Fruit fly (Drosophila melanogaster) whole organism, embryonic: ENCODE data around the gene CG5938.

Experiments
- CG1024 ChIP-seq: fragments of 200-800 bp; sonication (Bioruptor generic); IDR thresholded peaks from 2 replicates; pipeline ENCODE4 v1.3.6; 2022; ENCODE audit warnings: missing biosample characterization, missing genetic modification characterization
- CG10274 ChIP-seq: fragments of 200-800 bp; sonication (Bioruptor generic); optimal IDR thresholded peaks from 3 replicates; lab custom pipeline; 2017; ENCODE audit warnings: missing biosample characterization, mild to moderate bottlenecking, missing genetic modification characterization
- CG10654 ChIP-seq: fragments of 200-800 bp; sonication (Bioruptor generic); optimal IDR thresholded peaks from 2 replicates; lab custom pipeline; 2016; ENCODE audit warnings: missing biosample characterization, missing genetic modification characterization
- CG11560 ChIP-seq: fragments of 200-800 bp; sonication (Bioruptor generic); IDR thresholded peaks from 3 replicates; pipeline ENCODE4 v1.3.6; 2022; ENCODE audit warnings: missing biosample characterization, missing genetic modification characterization
- CG12155 ChIP-seq: fragments of 200-800 bp; sonication (Bioruptor generic); optimal IDR thresholded peaks from 3 replicates; lab custom pipeline; 2016; ENCODE audit warnings: missing biosample characterization, missing genetic modification characterization
- CG12299 ChIP-seq: fragments of 200-800 bp; sonication (Bioruptor generic); optimal IDR thresholded peaks from 2 replicates; lab custom pipeline; 2018; ENCODE audit warnings: missing biosample characterization, mild to moderate bottlenecking, missing genetic modification characterization
- CG13624 ChIP-seq: fragments of 200-800 bp; sonication (Bioruptor generic); optimal IDR thresholded peaks from 2 replicates; lab custom pipeline; 2016; ENCODE audit warnings: missing biosample characterization, missing genetic modification characterization
- CG13894 ChIP-seq: fragments of 200-800 bp; sonication (Bioruptor generic); optimal IDR thresholded peaks from 3 replicates; lab custom pipeline; 2018; ENCODE audit warnings: missing biosample characterization, mild to moderate bottlenecking, missing genetic modification characterization, moderate library complexity
- CG14710 ChIP-seq: fragments of 200-800 bp; sonication (Bioruptor generic); optimal IDR thresholded peaks from 3 replicates; lab custom pipeline; 2019; ENCODE audit warnings: missing biosample characterization, mild to moderate bottlenecking, missing genetic modification characterization, moderate library complexity
- CG15601 ChIP-seq: fragments of 200-800 bp; sonication (Bioruptor generic); optimal IDR thresholded peaks from 3 replicates; lab custom pipeline; 2019; ENCODE audit warnings: missing biosample characterization, mild to moderate bottlenecking, missing genetic modification characterization, moderate library complexity
- CG1603 ChIP-seq: fragments of 200-800 bp; sonication (Bioruptor generic); optimal IDR thresholded peaks from 2 replicates; lab custom pipeline; 2019; ENCODE audit warnings: missing biosample characterization, mild to moderate bottlenecking, missing genetic modification characterization, moderate library complexity
- CG16779 ChIP-seq: fragments of 200-800 bp; sonication (Bioruptor generic); IDR thresholded peaks from 2 replicates; pipeline ENCODE4 v1.3.6; 2022; ENCODE audit warnings: missing biosample characterization, missing genetic modification characterization
- CG18619 ChIP-seq: fragments of 200-800 bp; sonication (Bioruptor generic); optimal IDR thresholded peaks from 3 replicates; lab custom pipeline; 2017; ENCODE audit warnings: missing biosample characterization, mild to moderate bottlenecking, missing genetic modification characterization
- CG2116 ChIP-seq: fragments of 200-800 bp; sonication (Bioruptor generic); optimal IDR thresholded peaks from 3 replicates; lab custom pipeline; 2018; ENCODE audit warnings: missing biosample characterization, mild to moderate bottlenecking, missing genetic modification characterization
- CG2129 ChIP-seq: fragments of 200-800 bp; sonication (Bioruptor generic); IDR thresholded peaks from 2 replicates; pipeline ENCODE4 v1.3.6; 2022; ENCODE audit warnings: missing biosample characterization, missing genetic modification characterization; ENCODE audit not compliant: partially characterized antibody
- CG4820 ChIP-seq: fragments of 200-800 bp; sonication (Bioruptor generic); optimal IDR thresholded peaks from 3 replicates; lab custom pipeline; 2016; ENCODE audit warnings: missing biosample characterization, missing genetic modification characterization
- CG7987 ChIP-seq: fragments of 200-800 bp; sonication (Bioruptor generic); optimal IDR thresholded peaks from 2 replicates; lab custom pipeline; 2018; ENCODE audit warnings: missing biosample characterization, mild to moderate bottlenecking, missing genetic modification characterization, moderate library complexity
- CG8388 ChIP-seq: fragments of 200-800 bp; sonication (Bioruptor generic); optimal IDR thresholded peaks from 2 replicates; lab custom pipeline; 2019; ENCODE audit warnings: missing biosample characterization, mild to moderate bottlenecking, missing genetic modification characterization, moderate library complexity
- CG9437 ChIP-seq: fragments of 200-800 bp; sonication (Bioruptor generic); optimal IDR thresholded peaks from 2 replicates; lab custom pipeline; 2018; ENCODE audit warnings: missing biosample characterization, mild to moderate bottlenecking, missing genetic modification characterization
- CHES-1-like ChIP-seq: fragments of 200-800 bp; sonication (Bioruptor generic); optimal IDR thresholded peaks from 2 replicates; lab custom pipeline; 2016; ENCODE audit warnings: missing biosample characterization, missing genetic modification characterization
- Dad ChIP-seq: fragments of 200-800 bp; sonication (Bioruptor generic); optimal IDR thresholded peaks from 3 replicates; lab custom pipeline; 2016; ENCODE audit warnings: missing biosample characterization, missing genetic modification characterization
- Dip3 ChIP-seq: fragments of 200-800 bp; sonication (Bioruptor generic); optimal IDR thresholded peaks from 3 replicates; lab custom pipeline; 2016; ENCODE audit warnings: missing biosample characterization, missing genetic modification characterization
- Doc3 ChIP-seq: fragments of 200-800 bp; sonication (Bioruptor generic); IDR thresholded peaks from 3 replicates; pipeline ENCODE4 v1.3.6; 2022; ENCODE audit warnings: missing biosample characterization, missing genetic modification characterization; ENCODE audit not compliant: partially characterized antibody
- Hmr ChIP-seq: fragments of 200-800 bp; sonication (Bioruptor generic); optimal IDR thresholded peaks from 3 replicates; lab custom pipeline; 2017; ENCODE audit warnings: mild to moderate bottlenecking, missing biosample characterization, missing genetic modification reagents, missing genetic modification characterization
- Hr78 ChIP-seq, 2 experiments: fragments of 200-800 bp in 1 of 2; fragments of >200 bp in 1 of 2; sonication (Bioruptor generic) in 1 of 2; optimal IDR thresholded peaks; 2 replicates each; lab custom pipeline; 2017 to 2019; ENCODE audit warnings: missing biosample characterization in 2 of 2, missing genetic modification characterization in 2 of 2, mild to moderate bottlenecking in 1 of 2, moderate library complexity in 1 of 2
- Nf-YC ChIP-seq: fragments of 200-800 bp; optimal IDR thresholded peaks from 3 replicates; lab custom pipeline; 2019; ENCODE audit warnings: missing biosample characterization, mild to moderate bottlenecking, missing genetic modification characterization, moderate library complexity
- Optix ChIP-seq: fragments of 200-800 bp; sonication (Bioruptor generic); IDR thresholded peaks from 3 replicates; pipeline ENCODE4 v1.3.6; 2022; ENCODE audit warnings: missing biosample characterization, missing genetic modification characterization
- Sox100B ChIP-seq: fragments of 200-800 bp; sonication (Bioruptor generic); optimal IDR thresholded peaks from 3 replicates; lab custom pipeline; 2018; ENCODE audit warnings: missing biosample characterization, mild to moderate bottlenecking, missing genetic modification characterization
- TFAM ChIP-seq: fragments of 200-800 bp; sonication (Bioruptor generic); optimal IDR thresholded peaks from 2 replicates; lab custom pipeline; 2017; ENCODE audit warnings: missing biosample characterization, missing genetic modification characterization, inconsistent platforms
- Tbp ChIP-seq: fragments of >200 bp; optimal IDR thresholded peaks from 2 replicates; lab custom pipeline; 2018; ENCODE audit warnings: missing biosample characterization, missing genetic modification characterization
- Usf ChIP-seq: fragments of 200-800 bp; sonication (Bioruptor generic); optimal IDR thresholded peaks from 2 replicates; lab custom pipeline; 2017; ENCODE audit warnings: missing genotype, missing biosample characterization, missing genetic modification characterization
- ato ChIP-seq: fragments of 200-800 bp; sonication (Bioruptor generic); IDR thresholded peaks from 2 replicates; pipeline ENCODE4 v1.3.6; 2022; ENCODE audit warnings: missing biosample characterization, missing genetic modification characterization; ENCODE audit not compliant: partially characterized antibody
- crc ChIP-seq: fragments of 200-800 bp; sonication (Bioruptor generic); optimal IDR thresholded peaks from 2 replicates; lab custom pipeline; 2016; ENCODE audit warnings: missing biosample characterization, missing genetic modification characterization
- cwo ChIP-seq: fragments of 200-800 bp; sonication (Bioruptor generic); optimal IDR thresholded peaks from 3 replicates; lab custom pipeline; 2017; ENCODE audit warnings: missing biosample characterization, missing genetic modification characterization, mild to moderate bottlenecking, moderate library complexity, missing genetic modification reagents
- fd102C ChIP-seq: fragments of 200-800 bp; sonication (Bioruptor generic); optimal IDR thresholded peaks from 2 replicates; lab custom pipeline; 2018; ENCODE audit warnings: missing biosample characterization, mild to moderate bottlenecking, missing genetic modification characterization, moderate library complexity
- ham ChIP-seq: fragments of 200-800 bp; sonication (Bioruptor generic); IDR thresholded peaks from 2 replicates; pipeline ENCODE4 v1.3.6; 2022; ENCODE audit warnings: missing biosample characterization, missing genetic modification characterization
- hth ChIP-seq: fragments of >200 bp; optimal IDR thresholded peaks from 2 replicates; lab custom pipeline; 2017; ENCODE audit warnings: inconsistent platforms
- jing ChIP-seq: fragments of 200-800 bp; sonication (Bioruptor generic); optimal IDR thresholded peaks from 2 replicates; lab custom pipeline; 2018; ENCODE audit warnings: missing biosample characterization, mild to moderate bottlenecking, missing genetic modification characterization
- lbe ChIP-seq: fragments of 200-800 bp; sonication (Bioruptor generic); optimal IDR thresholded peaks from 2 replicates; lab custom pipeline; 2016; ENCODE audit warnings: missing biosample characterization, mild to moderate bottlenecking, missing genetic modification characterization
- phol ChIP-seq: fragments of 200-800 bp; sonication (Bioruptor generic); optimal IDR thresholded peaks from 3 replicates; lab custom pipeline; 2018; ENCODE audit warnings: missing biosample characterization, mild to moderate bottlenecking, missing genetic modification characterization, moderate library complexity
- pnt ChIP-seq: fragments of 200-800 bp; sonication (Bioruptor generic); optimal IDR thresholded peaks from 3 replicates; lab custom pipeline; 2016; ENCODE audit warnings: missing biosample characterization, missing genetic modification characterization
- pros ChIP-seq: fragments of 200-800 bp; sonication (Bioruptor generic); optimal IDR thresholded peaks from 3 replicates; lab custom pipeline; 2019; ENCODE audit warnings: missing biosample characterization, mild to moderate bottlenecking, missing genetic modification characterization, moderate library complexity
- row ChIP-seq: fragments of 200-800 bp; sonication (Bioruptor generic); IDR thresholded peaks from 3 replicates; pipeline ENCODE4 v1.3.6; 2022; ENCODE audit warnings: missing biosample characterization, missing genetic modification characterization
- tgo ChIP-seq: fragments of 200-800 bp; sonication (Bioruptor generic); IDR thresholded peaks from 3 replicates; pipeline ENCODE4 v1.3.6; 2022; ENCODE audit warnings: missing biosample characterization, missing genetic modification characterization
- trh ChIP-seq: fragments of 200-800 bp; sonication (Bioruptor generic); optimal IDR thresholded peaks from 2 replicates; lab custom pipeline; 2016; ENCODE audit warnings: missing biosample characterization, missing genetic modification characterization
- tup ChIP-seq: fragments of 200-800 bp; sonication (Bioruptor generic); optimal IDR thresholded peaks from 2 replicates; lab custom pipeline; 2016; ENCODE audit warnings: missing biosample characterization, mild to moderate bottlenecking, missing genetic modification characterization, moderate library complexity
- twi ChIP-seq: fragments of 200-800 bp; optimal IDR thresholded peaks from 2 replicates; lab custom pipeline; 2019; ENCODE audit warnings: missing biosample characterization, mild to moderate bottlenecking, missing genetic modification characterization, moderate library complexity
- unpg ChIP-seq: fragments of 200-800 bp; sonication (Bioruptor generic); optimal IDR thresholded peaks from 3 replicates; lab custom pipeline; 2018; ENCODE audit warnings: missing biosample characterization, mild to moderate bottlenecking, missing genetic modification characterization, moderate library complexity
- yki ChIP-seq: fragments of >200 bp; optimal IDR thresholded peaks from 3 replicates; lab custom pipeline; 2018

CG5938 gene

dm6 chr3R:27292159-27292880, 17.7 kb downstream of the CG5938 start, which contains the start of gene CG3348 (continued):
- TF ChIP-seq CG18619 (GFP tag; lab: Kevin White, UChicago) (peak; percentile 71), tup (peak; percentile 20), Doc3 (GFP tag; lab: Robert Waterston, UW) (no peak), twi (tag; lab: Kevin White, UChicago) (no peak), jing (no peak), cwo (GFP tag; lab: Kevin White, UChicago) (peak; percentile 86), phol (peak; percentile 67), Hmr (GFP tag; lab: Kevin White, UChicago) (peak; percentile 85), CG9437 (GFP tag; lab: Kevin White, UChicago) (peak; percentile 29), tgo (GFP tag; lab: Robert Waterston, UW) (peak; percentile 75), pros (no peak), CG13624 (GFP tag; lab: Kevin White, UChicago) (peak; percentile 82), Tbp (GFP tag; lab: Kevin White, UChicago) (no peak), CG12299 (tag; lab: Kevin White, UChicago) (peak; percentile 30), unpg (GFP tag; lab: Kevin White, UChicago) (peak; percentile 80), Optix (0 out of 3 replicates have a peak, but pooled peaks have one; percentile 36), CG10654 (GFP tag; lab: Kevin White, UChicago) (peak; percentile 39), CG7987 (GFP tag; lab: Kevin White, UChicago) (peak; percentile 10), CG2129 (no peak), row (GFP tag; lab: Robert Waterston, UW) (peak; percentile 74), CG8388 (peak; percentile 67), fd102C (no peak), trh (GFP tag; lab: Kevin White, UChicago) (no peak), Usf (GFP tag; lab: Kevin White, UChicago) (peak; percentile 81), CG1024 (GFP tag; lab: Robert Waterston, UW) (peak; percentile 59; the same call in 1 of the 2 replicates), Dad (GFP tag; lab: Kevin White, UChicago) (no peak), CG10274 (GFP tag; lab: Kevin White, UChicago) (peak; percentile 56), pnt (GFP tag; lab: Kevin White, UChicago) (no peak), CG12155 (GFP tag; lab: Kevin White, UChicago) (peak; percentile 73), hth (no peak), CG1603 (tag; lab: Kevin White, UChicago) (peak; percentile 47), CG13894 (peak; percentile 84), CG14710 (tag; lab: Kevin White, UChicago) (peak; percentile 44), CG15601 (tag; lab: Kevin White, UChicago) (peak; percentile 20), yki (no peak), Dip3 (peak; percentile 82), CG11560 (tag; lab: Robert Waterston, UW) (peak; percentile 53; the same call in 1 of the 3 replicates), CG4820 (GFP tag; lab: Kevin White, UChicago) (peak; percentile 64), CG16779 (GFP tag; lab: Robert Waterston, UW) (0 out of 2 replicates have a peak, but pooled peaks have one; percentile 48), crc (GFP tag; lab: Kevin White, UChicago) (peak; percentile 49), Nf-YC (tag; lab: Kevin White, UChicago) (no peak), CG2116 (GFP tag; lab: Kevin White, UChicago) (no peak), TFAM (no peak), Hr78 (GFP tag; optimal IDR thresholded peaks at IDR 0.05; lab: Kevin White, UChicago) (peak in 1 of 2 experiments; percentile 12), lbe (GFP tag; lab: Kevin White, UChicago) (peak; percentile 41), ham (peak; percentile 40; the same call in 1 of the 2 replicates), CHES-1-like (GFP tag; lab: Kevin White, UChicago) (peak; percentile 63), ato (no peak), Sox100B (GFP tag; lab: Kevin White, UChicago) (no peak)
